Fruit fly (Drosophila melanogaster) whole organism, embryonic: ENCODE results near the gene CG32633.
A peak's percentile ranks its signal among the peaks of the same experiment; 100 is the strongest.

Source experiments
- Atf3 ChIP-seq: fragments of 200-800 bp; sonication (Bioruptor generic); optimal IDR thresholded peaks from 3 replicates; lab custom pipeline; 2016; ENCODE audit warnings: missing biosample characterization, missing genetic modification characterization
- B-H1 ChIP-seq: fragments of 200-800 bp; sonication (Bioruptor generic); IDR thresholded peaks from 3 replicates; pipeline ENCODE4 v1.3.6; 2022; ENCODE audit warnings: missing biosample characterization, missing genetic modification characterization
- Blimp-1 ChIP-seq: fragments of 200-800 bp; sonication (Bioruptor generic); optimal IDR thresholded peaks from 3 replicates; lab custom pipeline; 2018; ENCODE audit warnings: missing biosample characterization, missing genetic modification characterization, mild to moderate bottlenecking, moderate library complexity, missing genetic modification reagents
- CG10147 ChIP-seq: fragments of 200-800 bp; sonication (Bioruptor generic); optimal IDR thresholded peaks from 2 replicates; lab custom pipeline; 2019; ENCODE audit warnings: missing biosample characterization, mild to moderate bottlenecking, missing genetic modification characterization, moderate library complexity
- CG12071 ChIP-seq: fragments of 200-800 bp; sonication (Bioruptor generic); optimal IDR thresholded peaks from 3 replicates; lab custom pipeline; 2018; ENCODE audit warnings: missing biosample characterization, mild to moderate bottlenecking, missing genetic modification characterization
- CG14050 ChIP-seq: fragments of 200-800 bp; sonication (Bioruptor generic); IDR thresholded peaks from 3 replicates; pipeline ENCODE4 v1.3.6; 2022; ENCODE audit warnings: missing biosample characterization, missing genetic modification characterization
- CG14965 ChIP-seq: fragments of 200-800 bp; sonication (Bioruptor generic); optimal IDR thresholded peaks from 2 replicates; lab custom pipeline; 2016; ENCODE audit warnings: missing biosample characterization, missing genetic modification characterization, borderline replicate concordance
- CG1529 ChIP-seq: fragments of 200-800 bp; sonication (Bioruptor generic); optimal IDR thresholded peaks from 3 replicates; lab custom pipeline; 2018; ENCODE audit warnings: missing biosample characterization, missing genetic modification characterization
- CG16779 ChIP-seq: fragments of 200-800 bp; sonication (Bioruptor generic); IDR thresholded peaks from 2 replicates; pipeline ENCODE4 v1.3.6; 2022; ENCODE audit warnings: missing biosample characterization, missing genetic modification characterization
- CG16863 ChIP-seq: fragments of 200-800 bp; sonication (Bioruptor generic); optimal IDR thresholded peaks from 3 replicates; lab custom pipeline; 2016; ENCODE audit warnings: missing biosample characterization, missing genetic modification characterization
- CG18599 ChIP-seq: fragments of 200-800 bp; sonication (Bioruptor generic); optimal IDR thresholded peaks from 3 replicates; lab custom pipeline; 2017; ENCODE audit warnings: missing biosample characterization, missing genetic modification characterization, mild to moderate bottlenecking, moderate library complexity, missing genetic modification reagents
- CG33557 ChIP-seq: fragments of 200-800 bp; sonication (Bioruptor generic); optimal IDR thresholded peaks from 2 replicates; lab custom pipeline; 2019; ENCODE audit warnings: missing biosample characterization, mild to moderate bottlenecking, missing genetic modification characterization, moderate library complexity
- CG4424 ChIP-seq: fragments of 200-800 bp; sonication (Bioruptor generic); optimal IDR thresholded peaks from 3 replicates; lab custom pipeline; 2016; ENCODE audit warnings: missing biosample characterization, missing genetic modification characterization
- CG4820 ChIP-seq: fragments of 200-800 bp; sonication (Bioruptor generic); optimal IDR thresholded peaks from 3 replicates; lab custom pipeline; 2016; ENCODE audit warnings: missing biosample characterization, missing genetic modification characterization
- CG5180 ChIP-seq: fragments of 200-800 bp; sonication (Bioruptor generic); optimal IDR thresholded peaks from 3 replicates; lab custom pipeline; 2017; ENCODE audit warnings: missing biosample characterization, missing genetic modification characterization, mild to moderate bottlenecking, moderate library complexity, missing genetic modification reagents
- CG6683 ChIP-seq: fragments of 200-800 bp; sonication (Bioruptor generic); optimal IDR thresholded peaks from 2 replicates; lab custom pipeline; 2017; ENCODE audit warnings: missing biosample characterization, mild to moderate bottlenecking, missing genetic modification characterization, missing genetic modification reagents
- CG8924 ChIP-seq: fragments of 200-800 bp; optimal IDR thresholded peaks from 3 replicates; lab custom pipeline; 2019; ENCODE audit warnings: missing biosample characterization, mild to moderate bottlenecking, missing genetic modification characterization, moderate library complexity
- Dbx ChIP-seq: fragments of 200-800 bp; sonication (Bioruptor generic); IDR thresholded peaks from 3 replicates; pipeline ENCODE4 v1.3.6; 2022; ENCODE audit warnings: missing biosample characterization, missing genetic modification characterization
- HLH4C ChIP-seq: fragments of 200-800 bp; sonication (Bioruptor generic); IDR thresholded peaks from 3 replicates; pipeline ENCODE4 v1.3.6; 2022; ENCODE audit warnings: missing biosample characterization, missing genetic modification characterization; ENCODE audit not compliant: partially characterized antibody
- HmgZ ChIP-seq: fragments of 200-800 bp; sonication (Bioruptor generic); optimal IDR thresholded peaks from 2 replicates; lab custom pipeline; 2018; ENCODE audit warnings: missing biosample characterization, mild to moderate bottlenecking, missing genetic modification characterization
- MBD-R2 ChIP-seq: fragments of 200-800 bp; sonication (Bioruptor generic); IDR thresholded peaks from 2 replicates; pipeline ENCODE4 v1.3.6; 2022; ENCODE audit warnings: missing biosample characterization, missing genetic modification characterization
- Max ChIP-seq: fragments of 200-800 bp; sonication (Bioruptor generic); optimal IDR thresholded peaks from 2 replicates; lab custom pipeline; 2016; ENCODE audit warnings: missing biosample characterization, mild to moderate bottlenecking, missing genetic modification characterization
- Mes4 ChIP-seq: fragments of 200-800 bp; sonication (Bioruptor generic); optimal IDR thresholded peaks from 2 replicates; lab custom pipeline; 2016; ENCODE audit warnings: missing biosample characterization, missing genetic modification characterization
- Neu2 ChIP-seq: fragments of 200-800 bp; sonication (Bioruptor generic); optimal IDR thresholded peaks from 3 replicates; lab custom pipeline; 2016; ENCODE audit warnings: missing biosample characterization, missing genetic modification characterization, borderline replicate concordance
- Stat92E ChIP-seq, 3 experiments: fragments of >200 bp in 2 of 3; fragments of 200-800 bp in 1 of 3; sonication (Bioruptor generic) in 1 of 3; optimal IDR thresholded peaks; 2 replicates each; lab custom pipeline; 2017 to 2019; ENCODE audit warnings: missing biosample characterization in 3 of 3, missing genetic modification characterization in 3 of 3, mild to moderate bottlenecking in 1 of 3, moderate library complexity in 1 of 3
- ato ChIP-seq: fragments of 200-800 bp; sonication (Bioruptor generic); IDR thresholded peaks from 2 replicates; pipeline ENCODE4 v1.3.6; 2022; ENCODE audit warnings: missing biosample characterization, missing genetic modification characterization; ENCODE audit not compliant: partially characterized antibody
- bsh ChIP-seq, 2 experiments: fragments of 200-800 bp; sonication (Bioruptor generic); optimal IDR thresholded peaks; 2 replicates each; lab custom pipeline; 2017 to 2018; ENCODE audit warnings: mild to moderate bottlenecking in 2 of 2, missing biosample characterization in 2 of 2, missing genetic modification characterization in 2 of 2, moderate library complexity in 1 of 2
- cas ChIP-seq: fragments of 200-800 bp; sonication (Bioruptor generic); IDR thresholded peaks from 2 replicates; pipeline ENCODE4 v1.3.6; 2022; ENCODE audit warnings: missing biosample characterization, missing genetic modification characterization
- cato ChIP-seq: fragments of 200-800 bp; sonication (Bioruptor generic); optimal IDR thresholded peaks from 2 replicates; lab custom pipeline; 2016; ENCODE audit warnings: missing biosample characterization, missing genetic modification characterization, borderline replicate concordance
- cg ChIP-seq: fragments of 200-800 bp; sonication (Bioruptor generic); optimal IDR thresholded peaks from 3 replicates; lab custom pipeline; 2019; ENCODE audit warnings: missing biosample characterization, mild to moderate bottlenecking, missing genetic modification characterization, moderate library complexity
- cwo ChIP-seq: fragments of 200-800 bp; sonication (Bioruptor generic); optimal IDR thresholded peaks from 3 replicates; lab custom pipeline; 2017; ENCODE audit warnings: missing biosample characterization, missing genetic modification characterization, mild to moderate bottlenecking, moderate library complexity, missing genetic modification reagents
- dan ChIP-seq: fragments of 200-800 bp; sonication (Bioruptor generic); IDR thresholded peaks from 2 replicates; pipeline ENCODE4 v1.3.6; 2022; ENCODE audit warnings: missing biosample characterization, missing genetic modification characterization
- dati ChIP-seq: fragments of 200-800 bp; sonication (Bioruptor generic); IDR thresholded peaks from 2 replicates; pipeline ENCODE4 v1.3.6; 2022; ENCODE audit warnings: missing biosample characterization, missing genetic modification characterization
- dmrt99B ChIP-seq: fragments of 200-800 bp; sonication (Bioruptor generic); optimal IDR thresholded peaks from 2 replicates; lab custom pipeline; 2018; ENCODE audit warnings: missing biosample characterization, mild to moderate bottlenecking, missing genetic modification characterization, moderate library complexity
- gce ChIP-seq: fragments of 200-800 bp; sonication (Bioruptor generic); IDR thresholded peaks from 3 replicates; pipeline ENCODE4 v1.3.6; 2022; ENCODE audit warnings: missing biosample characterization, missing genetic modification characterization
- hbn ChIP-seq: fragments of 200-800 bp; sonication (Bioruptor generic); IDR thresholded peaks from 2 replicates; pipeline ENCODE4 v1.3.6; 2022; ENCODE audit warnings: missing biosample characterization, missing genetic modification characterization; ENCODE audit not compliant: partially characterized antibody
- jumu ChIP-seq: fragments of 200-800 bp; sonication (Bioruptor generic); optimal IDR thresholded peaks from 3 replicates; lab custom pipeline; 2016; ENCODE audit warnings: missing biosample characterization, missing genetic modification characterization
- lilli ChIP-seq: fragments of 200-800 bp; sonication (Bioruptor generic); optimal IDR thresholded peaks from 3 replicates; lab custom pipeline; 2016; ENCODE audit warnings: missing biosample characterization, missing genetic modification characterization
- luna ChIP-seq: fragments of 200-800 bp; sonication (Bioruptor generic); optimal IDR thresholded peaks from 2 replicates; lab custom pipeline; 2016; ENCODE audit warnings: missing biosample characterization, missing genetic modification characterization
- nom ChIP-seq: fragments of 200-800 bp; sonication (Bioruptor generic); optimal IDR thresholded peaks from 2 replicates; lab custom pipeline; 2017; ENCODE audit warnings: missing biosample characterization, missing genetic modification characterization, mild to moderate bottlenecking, moderate library complexity, missing genetic modification reagents
- oc ChIP-seq: fragments of 200-800 bp; sonication (Bioruptor generic); optimal IDR thresholded peaks from 2 replicates; lab custom pipeline; 2018; ENCODE audit warnings: missing biosample characterization, mild to moderate bottlenecking, missing genetic modification characterization, moderate library complexity
- odd ChIP-seq: fragments of 200-800 bp; sonication (Bioruptor generic); optimal IDR thresholded peaks from 2 replicates; lab custom pipeline; 2017; ENCODE audit warnings: missing biosample characterization, mild to moderate bottlenecking, missing genetic modification characterization
- pfk ChIP-seq: fragments of 200-800 bp; sonication (Bioruptor generic); optimal IDR thresholded peaks from 2 replicates; lab custom pipeline; 2018; ENCODE audit warnings: missing biosample characterization, mild to moderate bottlenecking, missing genetic modification characterization, moderate library complexity
- sc ChIP-seq, 3 experiments: fragments of >200 bp in 2 of 3; fragments of 200-800 bp in 1 of 3; sonication (Bioruptor generic) in 1 of 3; optimal IDR thresholded peaks; 2 replicates in 2 of 3; 3 replicates in 1 of 3; lab custom pipeline; 2017; ENCODE audit warnings: mild to moderate bottlenecking in 1 of 3, missing biosample characterization in 1 of 3, missing genetic modification characterization in 1 of 3, missing genetic modification reagents in 1 of 3
- schlank ChIP-seq: fragments of 200-800 bp; sonication (Bioruptor generic); optimal IDR thresholded peaks from 2 replicates; lab custom pipeline; 2018; ENCODE audit warnings: missing biosample characterization, mild to moderate bottlenecking, missing genetic modification characterization
- tin ChIP-seq: fragments of 200-800 bp; sonication (Bioruptor generic); optimal IDR thresholded peaks from 3 replicates; lab custom pipeline; 2016; ENCODE audit warnings: missing biosample characterization, missing genetic modification characterization
- ttk ChIP-seq: fragments of 200-800 bp; sonication (Bioruptor generic); IDR thresholded peaks from 2 replicates; pipeline ENCODE4 v2.1.2; 2022; ENCODE audit warnings: missing biosample characterization, missing genetic modification characterization
- tx ChIP-seq: fragments of 200-800 bp; sonication (Bioruptor generic); optimal IDR thresholded peaks from 2 replicates; lab custom pipeline; 2016; ENCODE audit warnings: missing biosample characterization, missing genetic modification characterization
- zen2 ChIP-seq: fragments of 200-800 bp; sonication (Bioruptor generic); IDR thresholded peaks from 3 replicates; pipeline ENCODE4 v1.3.6; 2022; ENCODE audit warnings: missing biosample characterization, missing genetic modification characterization; ENCODE audit not compliant: partially characterized antibody

Gene CG32633

DNA sequence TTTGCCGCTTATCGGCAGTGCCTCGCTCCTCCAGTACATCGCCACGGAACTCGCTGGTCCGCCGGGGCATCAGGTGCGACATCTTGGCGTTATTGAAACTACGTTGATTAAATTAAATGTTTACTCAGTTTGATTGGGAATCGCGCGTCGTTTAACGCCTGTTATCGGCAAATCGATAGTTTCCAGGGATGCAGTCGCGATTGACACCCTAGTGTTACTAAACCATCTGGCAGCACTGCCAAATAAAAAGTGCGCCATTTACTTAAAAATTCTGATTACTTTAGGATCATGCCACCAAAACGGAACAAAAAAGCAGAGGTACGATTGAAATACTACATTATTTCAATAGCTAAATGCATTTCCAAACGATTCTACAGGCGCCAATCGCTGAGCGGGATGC is 50.4 kb downstream of the CG32633 start, which contains the start of the genes Ndc80 and BthD (continued):
- TF ChIP-seq nom (GFP tag; lab: Kevin White, UChicago) = no peak
- TF ChIP-seq ato = peak; percentile 57
- TF ChIP-seq CG8924 (tag; lab: Kevin White, UChicago) = no peak
- no peak for TF ChIP-seq CG18599 (GFP tag; lab: Kevin White, UChicago)
- no peak for TF ChIP-seq lilli (GFP tag; lab: Kevin White, UChicago)
- TF ChIP-seq CG16779 (GFP tag; lab: Robert Waterston, UW) = no peak
- TF ChIP-seq zen2 (GFP tag; lab: Robert Waterston, UW) = 0 out of 3 replicates have a peak, but pooled peaks have one; percentile 31
- TF ChIP-seq CG4820 (GFP tag; lab: Kevin White, UChicago) = no peak
- no peak for TF ChIP-seq luna (GFP tag; lab: Kevin White, UChicago)
- TF ChIP-seq CG14050 = no peak
- no peak for TF ChIP-seq odd (GFP tag; lab: Kevin White, UChicago)
- peak; percentile 48; the same call in 1 of the 2 replicates for TF ChIP-seq hbn (GFP tag; lab: Robert Waterston, UW)
- TF ChIP-seq Blimp-1 (GFP tag; lab: Kevin White, UChicago) = no peak
- no peak for TF ChIP-seq pfk (GFP tag; lab: Kevin White, UChicago)
- TF ChIP-seq dmrt99B (tag; lab: Kevin White, UChicago) = no peak
- no peak for TF ChIP-seq sc (optimal IDR thresholded peaks at IDR 0.05; lab: Kevin White, UChicago)
- no peak for TF ChIP-seq sc (GFP tag; optimal IDR thresholded peaks at IDR 0.05; lab: Kevin White, UChicago)
- no peak for TF ChIP-seq dati
- TF ChIP-seq dan = no peak
- no peak for TF ChIP-seq Dbx (GFP tag; lab: Robert Waterston, UW)
- TF ChIP-seq HmgZ = peak; percentile 24
- TF ChIP-seq MBD-R2 (GFP tag; lab: Robert Waterston, UW) = peak; percentile 77
- peak; percentile 55; the same call in 2 of the 3 replicates for TF ChIP-seq HLH4C (GFP tag; lab: Robert Waterston, UW)
- TF ChIP-seq Mes4 (GFP tag; lab: Kevin White, UChicago) = no peak
- TF ChIP-seq Atf3 (GFP tag; lab: Kevin White, UChicago) = no peak
- TF ChIP-seq CG10147 (GFP tag; lab: Kevin White, UChicago) = no peak
- TF ChIP-seq bsh (GFP tag; optimal IDR thresholded peaks at IDR 0.05; lab: Kevin White, UChicago) = no peak
- TF ChIP-seq CG6683 (GFP tag; lab: Kevin White, UChicago) = no peak
- no peak for TF ChIP-seq tin
- TF ChIP-seq Stat92E (GFP tag; optimal IDR thresholded peaks at IDR 0.05; lab: Kevin White, UChicago) = no peak
- TF ChIP-seq CG33557 (GFP tag; lab: Kevin White, UChicago) = no peak
- TF ChIP-seq CG12071 (GFP tag; lab: Kevin White, UChicago) = no peak
- no peak for TF ChIP-seq cas (GFP tag; lab: Robert Waterston, UW)
- no peak for TF ChIP-seq Max (GFP tag; lab: Kevin White, UChicago)
- TF ChIP-seq CG14965 (GFP tag; lab: Kevin White, UChicago) = no peak
- TF ChIP-seq cwo (GFP tag; lab: Kevin White, UChicago) = no peak
- TF ChIP-seq ttk (GFP tag; lab: Robert Waterston, UW) = no peak
- no peak for TF ChIP-seq schlank
- TF ChIP-seq tx (GFP tag; lab: Kevin White, UChicago) = no peak
- TF ChIP-seq Neu2 (GFP tag; lab: Kevin White, UChicago) = no peak
- TF ChIP-seq CG4424 (GFP tag; lab: Kevin White, UChicago) = no peak
- TF ChIP-seq oc = no peak
- no peak for TF ChIP-seq CG5180 (GFP tag; lab: Kevin White, UChicago)
- TF ChIP-seq B-H1 (GFP tag; lab: Robert Waterston, UW) = no peak
- TF ChIP-seq CG16863 (GFP tag; lab: Kevin White, UChicago) = no peak
- no peak for TF ChIP-seq jumu
- TF ChIP-seq cato (GFP tag; lab: Kevin White, UChicago) = no peak
- no peak for TF ChIP-seq CG1529 (GFP tag; lab: Kevin White, UChicago)
- no peak for TF ChIP-seq cg
- TF ChIP-seq gce (GFP tag; lab: Robert Waterston, UW) = no peak
